Worm (Caenorhabditis elegans): Measurements from ENCODE around the gene irld-48.

Gene irld-48

ce11 chrII:2948614-2949013 is 7.3 kb upstream of the irld-48 start:
- TF ChIP-seq xbp-1 (tag; optimal IDR thresholded peaks at IDR 0.05) (no peak), fos-1 (tag; optimal IDR thresholded peaks at IDR 0.05) (no peak), fkh-8 (tag; optimal IDR thresholded peaks at IDR 0.05) (no peak), egl-27 (tag; optimal IDR thresholded peaks at IDR 0.05) (no peak), mdl-1 (tag; optimal IDR thresholded peaks at IDR 0.05) (no peak), zag-1 (tag; optimal IDR thresholded peaks at IDR 0.05) (no peak), nhr-19 (GFP tag; conservative IDR thresholded peaks at IDR 0.05) (no peak), jun-1 (tag; optimal IDR thresholded peaks at IDR 0.05) (no peak), F16B12.6 (tag; optimal IDR thresholded peaks at IDR 0.05) (no peak)

DNA sequence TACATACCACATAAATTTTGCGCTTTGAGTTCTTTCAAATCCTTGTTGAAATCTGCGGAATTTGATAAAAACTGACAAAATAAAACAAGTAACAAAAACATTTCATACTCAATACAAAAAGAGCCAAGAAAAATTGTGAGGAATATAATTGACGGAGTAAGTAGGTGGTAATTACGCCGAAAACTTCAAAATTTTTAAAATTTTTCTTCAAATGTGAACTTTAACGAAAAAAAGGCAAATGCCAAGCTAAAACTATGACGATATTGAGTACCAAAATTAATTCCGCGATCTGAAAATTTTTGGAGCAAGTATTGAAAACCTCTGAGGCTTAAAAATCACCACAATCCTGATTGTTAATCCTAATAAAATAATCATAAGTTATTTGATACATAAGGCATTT is 3.2 kb upstream of the irld-48 start, which contains the start of gene irld-51:
TSS of gene irld-51 (minus strand) at position 101 of the 400 bp plus-strand sequence.
- no peak for TF ChIP-seq mep-1 (tag; optimal IDR thresholded peaks at IDR 0.05)
- TF ChIP-seq fkh-8 (tag; optimal IDR thresholded peaks at IDR 0.05): no peak
- no peak for TF ChIP-seq egl-13 (tag; optimal IDR thresholded peaks at IDR 0.05)
- TF ChIP-seq unc-130 (tag; optimal IDR thresholded peaks at IDR 0.05): no peak
- TF ChIP-seq nhr-77 (tag; optimal IDR thresholded peaks at IDR 0.05): no peak
- no peak for TF ChIP-seq lir-3 (tag; optimal IDR thresholded peaks at IDR 0.05; ENCODE audit: poor library complexity)
- TF ChIP-seq swsn-7 (tag; optimal IDR thresholded peaks at IDR 0.05): no peak
- no peak for TF ChIP-seq ceh-82 (tag; optimal IDR thresholded peaks at IDR 0.05)
- no peak for TF ChIP-seq ces-1 (GFP tag; optimal IDR thresholded peaks at IDR 0.05)
- TF ChIP-seq ama-1 (optimal IDR thresholded peaks at IDR 0.05): no peak

DNA sequence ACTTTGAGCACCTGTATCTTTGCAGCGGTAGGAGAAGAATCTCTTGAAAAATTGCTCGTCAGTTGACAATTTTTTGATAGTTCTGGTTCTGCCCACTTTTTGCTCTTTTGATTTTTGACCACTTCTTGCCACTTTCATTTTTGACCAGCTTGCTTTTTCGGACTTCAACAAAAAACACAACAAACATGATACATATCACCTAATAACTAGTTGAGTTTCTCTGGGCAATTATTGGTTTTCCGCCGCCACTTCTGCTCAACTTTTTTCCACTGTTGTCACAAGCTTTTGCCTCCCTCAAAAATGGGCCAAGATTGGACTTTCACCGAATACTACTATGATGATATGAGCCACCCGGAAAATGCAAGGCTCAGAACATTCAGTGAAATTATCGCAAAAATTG is 2.4 kb downstream of the irld-48 start, which contains the start of gene srw-60:
TSS of gene srw-60 (plus strand) at position 301 of the 400 bp plus-strand sequence.
- TF ChIP-seq egl-13 (tag; optimal IDR thresholded peaks at IDR 0.05): no peak
- no peak for TF ChIP-seq alr-1 (tag; optimal IDR thresholded peaks at IDR 0.05; ENCODE audit: borderline replicate concordance)
- no peak for TF ChIP-seq fkh-4 (tag; optimal IDR thresholded peaks at IDR 0.05; ENCODE audit: borderline replicate concordance)
- no peak for TF ChIP-seq mdl-1 (tag; optimal IDR thresholded peaks at IDR 0.05)
- no peak for TF ChIP-seq xbp-1 (tag; optimal IDR thresholded peaks at IDR 0.05)
- no peak for TF ChIP-seq nhr-85 (tag)
- TF ChIP-seq hlh-4 (tag; optimal IDR thresholded peaks at IDR 0.05): no peak
- no peak for TF ChIP-seq ceh-90 (tag; optimal IDR thresholded peaks at IDR 0.05)
- TF ChIP-seq mab-9 (GFP tag; IDR thresholded peaks at IDR 0.05): no peak
- TF ChIP-seq C16A3.4 (tag; optimal IDR thresholded peaks at IDR 0.05): no peak
- TF ChIP-seq lin-35 (GFP tag; optimal IDR thresholded peaks at IDR 0.05): no peak
- TF ChIP-seq nhr-237 (tag; optimal IDR thresholded peaks at IDR 0.05): no peak
- TF ChIP-seq lsy-2 (tag; optimal IDR thresholded peaks at IDR 0.05): no peak

ce11 chrII:2962531-2963164 is 6.8 kb downstream of the irld-48 start:
- TF ChIP-seq sup-37 (GFP tag; optimal IDR thresholded peaks at IDR 0.05) (no peak), lin-35 (GFP tag; optimal IDR thresholded peaks at IDR 0.05) (peak in 1 of 2 experiments; percentile 31), elt-2 (tag; optimal IDR thresholded peaks at IDR 0.05) (no peak), tlp-1 (tag; optimal IDR thresholded peaks at IDR 0.05) (no peak), ces-1 (GFP tag; optimal IDR thresholded peaks at IDR 0.05) (peak; percentile 6), zag-1 (tag; optimal IDR thresholded peaks at IDR 0.05) (no peak), unc-62 (GFP tag; optimal IDR thresholded peaks at IDR 0.05) (no peak), elt-3 (tag; optimal IDR thresholded peaks at IDR 0.05) (no peak), nhr-20 (tag; optimal IDR thresholded peaks at IDR 0.05) (peak; percentile 71), blmp-1 (tag; optimal IDR thresholded peaks at IDR 0.05) (no peak), ceh-82 (tag; optimal IDR thresholded peaks at IDR 0.05) (peak; percentile 3 to 66 (median 16)), nhr-71 (tag; optimal IDR thresholded peaks at IDR 0.05) (no peak), tbx-2 (tag; optimal IDR thresholded peaks at IDR 0.05) (peak; percentile 38), mef-2 (tag; optimal IDR thresholded peaks at IDR 0.05) (no peak), unc-86 (tag; optimal IDR thresholded peaks at IDR 0.05) (peak; percentile 69), nhr-11 (tag; optimal IDR thresholded peaks at IDR 0.05) (no peak), grh-1 (GFP tag; IDR thresholded peaks at IDR 0.05) (no peak), ceh-88 (GFP tag; IDR thresholded peaks at IDR 0.05) (no peak), aly-2 (tag; optimal IDR thresholded peaks at IDR 0.05) (no peak), lin-14 (GFP tag; optimal IDR thresholded peaks at IDR 0.05) (peak; percentile 93), rnt-1 (tag; optimal IDR thresholded peaks at IDR 0.05) (no peak), efl-1 (optimal IDR thresholded peaks at IDR 0.05) (peak; percentile 32 to 38), efl-1 (GFP tag; optimal IDR thresholded peaks at IDR 0.05 in 1 of 2) (no peak), Y116A8C.19 (tag; optimal IDR thresholded peaks at IDR 0.05; ENCODE audit: borderline replicate concordance) (no peak), mab-9 (GFP tag; IDR thresholded peaks at IDR 0.05) (0 out of 2 replicates have a peak, but pooled peaks have one; percentile 32), fos-1 (tag; optimal IDR thresholded peaks at IDR 0.05) (no peak)
